Fruit fly (Drosophila melanogaster) whole organism, embryonic: Measurements from ENCODE around the gene kud.

Source experiments
- Antp ChIP-seq: fragments of 200-800 bp; sonication (Bioruptor generic); optimal IDR thresholded peaks from 3 replicates; lab custom pipeline; 2016; ENCODE audit warnings: missing biosample characterization, missing genetic modification characterization
- Atf-2 ChIP-seq: fragments of 200-800 bp; sonication (Bioruptor generic); optimal IDR thresholded peaks from 2 replicates; lab custom pipeline; 2016; ENCODE audit warnings: missing biosample characterization, missing genetic modification characterization
- CG10147 ChIP-seq: fragments of 200-800 bp; sonication (Bioruptor generic); optimal IDR thresholded peaks from 2 replicates; lab custom pipeline; 2019; ENCODE audit warnings: missing biosample characterization, mild to moderate bottlenecking, missing genetic modification characterization, moderate library complexity
- CG10654 ChIP-seq: fragments of 200-800 bp; sonication (Bioruptor generic); optimal IDR thresholded peaks from 2 replicates; lab custom pipeline; 2016; ENCODE audit warnings: missing biosample characterization, missing genetic modification characterization
- CG11695 ChIP-seq: fragments of 200-800 bp; sonication (Bioruptor generic); IDR thresholded peaks from 3 replicates; pipeline ENCODE4 v1.3.6; 2022; ENCODE audit warnings: missing biosample characterization, missing genetic modification characterization
- CG12071 ChIP-seq: fragments of 200-800 bp; sonication (Bioruptor generic); optimal IDR thresholded peaks from 3 replicates; lab custom pipeline; 2018; ENCODE audit warnings: missing biosample characterization, mild to moderate bottlenecking, missing genetic modification characterization
- CG1233 ChIP-seq: fragments of 200-800 bp; sonication (Bioruptor generic); optimal IDR thresholded peaks from 4 replicates; lab custom pipeline; 2018; ENCODE audit warnings: missing biosample characterization, mild to moderate bottlenecking, missing genetic modification characterization
- CG13287 ChIP-seq: fragments of 200-800 bp; sonication (Bioruptor generic); IDR thresholded peaks from 2 replicates; pipeline ENCODE4 v1.3.6; 2022; ENCODE audit warnings: missing biosample characterization, missing genetic modification characterization; ENCODE audit not compliant: partially characterized antibody
- CG13775 ChIP-seq: fragments of 200-800 bp; sonication (Bioruptor generic); optimal IDR thresholded peaks from 3 replicates; lab custom pipeline; 2017; ENCODE audit warnings: missing biosample characterization, mild to moderate bottlenecking, missing genetic modification characterization
- CG15269 ChIP-seq: fragments of 200-800 bp; sonication (Bioruptor generic); optimal IDR thresholded peaks from 2 replicates; lab custom pipeline; 2018; ENCODE audit warnings: missing biosample characterization, mild to moderate bottlenecking, missing genetic modification characterization, moderate library complexity
- CG15601 ChIP-seq: fragments of 200-800 bp; sonication (Bioruptor generic); optimal IDR thresholded peaks from 3 replicates; lab custom pipeline; 2019; ENCODE audit warnings: missing biosample characterization, mild to moderate bottlenecking, missing genetic modification characterization, moderate library complexity
- CG17328 ChIP-seq: fragments of 200-800 bp; sonication (Bioruptor generic); IDR thresholded peaks from 2 replicates; pipeline ENCODE4 v1.3.6; 2022; ENCODE audit warnings: missing biosample characterization, missing genetic modification characterization
- CG17568 ChIP-seq: fragments of 200-800 bp; sonication (Bioruptor generic); optimal IDR thresholded peaks from 2 replicates; lab custom pipeline; 2018; ENCODE audit warnings: missing biosample characterization, mild to moderate bottlenecking, missing genetic modification characterization, moderate library complexity
- CG30020 ChIP-seq: fragments of 200-800 bp; optimal IDR thresholded peaks from 2 replicates; lab custom pipeline; 2019; ENCODE audit warnings: missing biosample characterization, mild to moderate bottlenecking, missing genetic modification characterization, moderate library complexity
- CG32767 ChIP-seq: fragments of 200-800 bp; sonication (Bioruptor generic); IDR thresholded peaks from 2 replicates; pipeline ENCODE4 v1.3.6; 2022; ENCODE audit warnings: missing biosample characterization, missing genetic modification characterization
- CG33213 ChIP-seq: fragments of 200-800 bp; sonication (Bioruptor generic); optimal IDR thresholded peaks from 3 replicates; lab custom pipeline; 2016; ENCODE audit warnings: missing biosample characterization, missing genetic modification characterization
- CG3838 ChIP-seq: fragments of 200-800 bp; sonication (Bioruptor generic); optimal IDR thresholded peaks from 3 replicates; lab custom pipeline; 2016; ENCODE audit warnings: missing biosample characterization, missing genetic modification characterization
- CG4328 ChIP-seq: fragments of 200-800 bp; sonication (Bioruptor generic); optimal IDR thresholded peaks from 3 replicates; lab custom pipeline; 2017; ENCODE audit warnings: missing biosample characterization, missing genetic modification reagents, missing genetic modification characterization
- CG4404 ChIP-seq: fragments of 200-800 bp; sonication (Bioruptor generic); IDR thresholded peaks from 2 replicates; pipeline ENCODE4 v1.3.6; 2022; ENCODE audit warnings: missing biosample characterization, missing genetic modification characterization
- CG7372 ChIP-seq: fragments of 200-800 bp; sonication (Bioruptor generic); IDR thresholded peaks from 2 replicates; pipeline ENCODE4 v1.3.6; 2022; ENCODE audit warnings: missing biosample characterization, missing genetic modification characterization
- CG7963 ChIP-seq: fragments of 200-800 bp; sonication (Bioruptor generic); IDR thresholded peaks from 3 replicates; pipeline ENCODE4 v1.3.6; 2022; ENCODE audit warnings: missing biosample characterization, missing genetic modification characterization; ENCODE audit not compliant: partially characterized antibody
- CG9215 ChIP-seq: fragments of 200-800 bp; sonication (Bioruptor generic); IDR thresholded peaks from 2 replicates; pipeline ENCODE4 v1.3.6; 2022; ENCODE audit warnings: missing biosample characterization, missing genetic modification characterization
- Camta ChIP-seq: fragments of 200-800 bp; sonication (Bioruptor generic); optimal IDR thresholded peaks from 2 replicates; lab custom pipeline; 2016; ENCODE audit warnings: missing biosample characterization, missing genetic modification characterization
- Drgx ChIP-seq: fragments of 200-800 bp; sonication (Bioruptor generic); IDR thresholded peaks from 2 replicates; pipeline ENCODE4 v1.3.6; 2022; ENCODE audit warnings: missing biosample characterization, missing genetic modification characterization
- HHEX ChIP-seq: fragments of 200-800 bp; sonication (Bioruptor generic); optimal IDR thresholded peaks from 3 replicates; lab custom pipeline; 2017; ENCODE audit warnings: missing biosample characterization, mild to moderate bottlenecking, missing genetic modification characterization, missing genetic modification reagents
- HLHmδ ChIP-seq: fragments of 200-800 bp; sonication (Bioruptor generic); optimal IDR thresholded peaks from 2 replicates; lab custom pipeline; 2018; ENCODE audit warnings: missing biosample characterization, mild to moderate bottlenecking, missing genetic modification characterization, moderate library complexity
- Hand ChIP-seq: fragments of 200-800 bp; sonication (Bioruptor generic); optimal IDR thresholded peaks from 2 replicates; lab custom pipeline; 2017; ENCODE audit warnings: mild to moderate bottlenecking, missing biosample characterization, missing genetic modification reagents, missing genetic modification characterization
- PHDP ChIP-seq: fragments of 200-800 bp; sonication (Bioruptor generic); optimal IDR thresholded peaks from 3 replicates; lab custom pipeline; 2018; ENCODE audit warnings: missing biosample characterization, mild to moderate bottlenecking, missing genetic modification characterization, moderate library complexity
- Ravus ChIP-seq: fragments of 200-800 bp; sonication (Bioruptor generic); IDR thresholded peaks from 2 replicates; pipeline ENCODE4 v1.3.6; 2022; ENCODE audit warnings: missing biosample characterization, missing genetic modification characterization
- Sin3A ChIP-seq: fragments of >200 bp; optimal IDR thresholded peaks from 2 replicates; lab custom pipeline; 2018
- YL-1 ChIP-seq: fragments of 200-800 bp; sonication (Bioruptor generic); optimal IDR thresholded peaks from 3 replicates; lab custom pipeline; 2017; ENCODE audit warnings: missing biosample characterization, mild to moderate bottlenecking, missing genetic modification characterization
- ac ChIP-seq: fragments of 200-800 bp; sonication (Bioruptor generic); optimal IDR thresholded peaks from 3 replicates; lab custom pipeline; 2017; ENCODE audit warnings: missing biosample characterization, mild to moderate bottlenecking, missing genetic modification characterization
- al ChIP-seq: fragments of 200-800 bp; sonication (Bioruptor generic); IDR thresholded peaks from 2 replicates; pipeline ENCODE4 v1.3.6; 2022; ENCODE audit warnings: missing biosample characterization, missing genetic modification characterization
- az2 ChIP-seq: fragments of 200-800 bp; sonication (Bioruptor generic); optimal IDR thresholded peaks from 3 replicates; lab custom pipeline; 2016; ENCODE audit warnings: missing biosample characterization, missing genetic modification characterization
- cas ChIP-seq: fragments of 200-800 bp; sonication (Bioruptor generic); IDR thresholded peaks from 2 replicates; pipeline ENCODE4 v1.3.6; 2022; ENCODE audit warnings: missing biosample characterization, missing genetic modification characterization
- dan ChIP-seq: fragments of 200-800 bp; sonication (Bioruptor generic); IDR thresholded peaks from 2 replicates; pipeline ENCODE4 v1.3.6; 2022; ENCODE audit warnings: missing biosample characterization, missing genetic modification characterization
- fd96Cb ChIP-seq: fragments of 200-800 bp; sonication (Bioruptor generic); optimal IDR thresholded peaks from 2 replicates; lab custom pipeline; 2018; ENCODE audit warnings: missing biosample characterization, mild to moderate bottlenecking, missing genetic modification characterization, moderate library complexity
- gro ChIP-seq: fragments of 200-800 bp; sonication (Bioruptor generic); optimal IDR thresholded peaks from 2 replicates; lab custom pipeline; 2016; ENCODE audit warnings: missing biosample characterization, missing genetic modification characterization
- gsb ChIP-seq: fragments of 200-800 bp; sonication (Bioruptor generic); IDR thresholded peaks from 2 replicates; pipeline ENCODE4 v1.3.6; 2022; ENCODE audit warnings: missing biosample characterization, missing genetic modification characterization
- hth ChIP-seq: fragments of >200 bp; optimal IDR thresholded peaks from 2 replicates; lab custom pipeline; 2017; ENCODE audit warnings: inconsistent platforms
- jigr1 ChIP-seq: fragments of 200-800 bp; sonication (Bioruptor generic); IDR thresholded peaks from 3 replicates; pipeline ENCODE4 v1.3.6; 2022; ENCODE audit warnings: missing biosample characterization, missing genetic modification characterization
- lbe ChIP-seq: fragments of 200-800 bp; sonication (Bioruptor generic); optimal IDR thresholded peaks from 2 replicates; lab custom pipeline; 2016; ENCODE audit warnings: missing biosample characterization, mild to moderate bottlenecking, missing genetic modification characterization
- org-1 ChIP-seq: fragments of 200-800 bp; sonication (Bioruptor generic); optimal IDR thresholded peaks from 2 replicates; lab custom pipeline; 2017; ENCODE audit warnings: missing biosample characterization, missing genetic modification characterization
- pho ChIP-seq: fragments of 200-800 bp; sonication (Bioruptor generic); optimal IDR thresholded peaks from 2 replicates; lab custom pipeline; 2016; ENCODE audit warnings: missing biosample characterization, missing genetic modification characterization
- run ChIP-seq: fragments of 200-800 bp; sonication (Bioruptor generic); optimal IDR thresholded peaks from 3 replicates; lab custom pipeline; 2018; ENCODE audit warnings: missing biosample characterization, mild to moderate bottlenecking, missing genetic modification characterization
- salm ChIP-seq: fragments of 200-800 bp; sonication (Bioruptor generic); optimal IDR thresholded peaks from 2 replicates; lab custom pipeline; 2018; ENCODE audit warnings: missing biosample characterization, mild to moderate bottlenecking, missing genetic modification characterization
- sna ChIP-seq: fragments of 200-800 bp; sonication (Bioruptor generic); IDR thresholded peaks from 2 replicates; pipeline ENCODE4 v1.3.6; 2022; ENCODE audit warnings: missing biosample characterization, missing genetic modification characterization; ENCODE audit not compliant: partially characterized antibody
- sob ChIP-seq: fragments of 200-800 bp; sonication (Bioruptor generic); IDR thresholded peaks from 2 replicates; pipeline ENCODE4 v1.3.6; 2022; ENCODE audit warnings: missing biosample characterization, missing genetic modification characterization
- stc ChIP-seq: fragments of 200-800 bp; sonication (Bioruptor generic); IDR thresholded peaks from 2 replicates; pipeline ENCODE4 v1.3.6; 2022; ENCODE audit warnings: missing biosample characterization, missing genetic modification characterization
- tap ChIP-seq: fragments of 200-800 bp; optimal IDR thresholded peaks from 3 replicates; lab custom pipeline; 2019; ENCODE audit warnings: missing biosample characterization, mild to moderate bottlenecking, missing genetic modification characterization, moderate library complexity

Gene kud

dm6 chr3L:16805806-16806719 is 38.7 kb downstream of the kud start (continued):
- TF ChIP-seq salm (no peak), CG32767 (no peak), CG17568 (peak; percentile 6), CG7963 (no peak), org-1 (GFP tag; lab: Kevin White, UChicago) (peak; percentile 4), CG4404 (GFP tag; lab: Robert Waterston, UW) (no peak), az2 (peak; percentile 13), cas (GFP tag; lab: Robert Waterston, UW) (no peak), CG30020 (tag; lab: Kevin White, UChicago) (no peak), run (tag; lab: Kevin White, UChicago) (no peak), hth (lab: Kevin White, UChicago) (no peak), CG13287 (GFP tag; lab: Robert Waterston, UW) (no peak), CG11695 (GFP tag; lab: Robert Waterston, UW) (0 out of 3 replicates have a peak, but pooled peaks have one; percentile 14), CG15601 (tag; lab: Kevin White, UChicago) (peak; percentile 23), stc (GFP tag; lab: Robert Waterston, UW) (peak; percentile 55), CG13775 (GFP tag; lab: Kevin White, UChicago) (no peak), sna (no peak), CG7372 (GFP tag; lab: Robert Waterston, UW) (no peak), CG4328 (no peak), CG12071 (GFP tag; lab: Kevin White, UChicago) (no peak), PHDP (peak; percentile 23), CG1233 (no peak), ac (GFP tag; lab: Kevin White, UChicago) (no peak), Drgx (no peak; the same call in 1 of the 2 replicates), CG10654 (GFP tag; lab: Kevin White, UChicago) (peak; percentile 17), fd96Cb (tag; lab: Kevin White, UChicago) (peak; percentile 47), YL-1 (GFP tag; lab: Kevin White, UChicago) (no peak), CG10147 (GFP tag; lab: Kevin White, UChicago) (peak; percentile 53), CG9215 (GFP tag; lab: Robert Waterston, UW) (0 out of 2 replicates have a peak, but pooled peaks have one; percentile 6), CG3838 (no peak), sob (GFP tag; lab: Robert Waterston, UW) (no peak), Sin3A (lab: Kevin White, UChicago) (no peak), lbe (GFP tag; lab: Kevin White, UChicago) (no peak), gsb (no peak), Antp (GFP tag; lab: Kevin White, UChicago) (peak; percentile 8), Ravus (GFP tag; lab: Robert Waterston, UW) (no peak), dan (no peak), Camta (peak; percentile 17), Hand (GFP tag; lab: Kevin White, UChicago) (peak; percentile 60), jigr1 (GFP tag; lab: Robert Waterston, UW) (no peak), al (GFP tag; lab: Robert Waterston, UW) (no peak), CG17328 (peak; percentile 42; the same call in 1 of the 2 replicates), CG15269 (tag; lab: Kevin White, UChicago) (peak; percentile 59), pho (GFP tag; lab: Kevin White, UChicago) (peak; percentile 23), gro (GFP tag; lab: Kevin White, UChicago) (peak; percentile 47), HLHmδ (GFP tag; lab: Kevin White, UChicago) (no peak), HHEX (GFP tag; lab: Kevin White, UChicago) (no peak), CG33213 (GFP tag; lab: Kevin White, UChicago) (no peak), Atf-2 (GFP tag; lab: Kevin White, UChicago) (no peak), tap (tag; lab: Kevin White, UChicago) (peak; percentile 29)
